Fruit fly (Drosophila melanogaster) whole organism, embryonic: ENCODE results near the gene TTLL6B.

Experiments
- Adf1 ChIP-seq: fragments of 200-800 bp; sonication (Bioruptor generic); IDR thresholded peaks from 2 replicates; pipeline ENCODE4 v1.3.6; 2022; ENCODE audit warnings: missing biosample characterization, missing genetic modification characterization
- Aef1 ChIP-seq: fragments of 200-800 bp; sonication (Bioruptor generic); IDR thresholded peaks from 3 replicates; pipeline ENCODE4 v1.3.6; 2022; ENCODE audit warnings: missing biosample characterization, missing genetic modification characterization
- Antp ChIP-seq: fragments of 200-800 bp; sonication (Bioruptor generic); optimal IDR thresholded peaks from 3 replicates; lab custom pipeline; 2016; ENCODE audit warnings: missing biosample characterization, missing genetic modification characterization
- Awh ChIP-seq: fragments of 200-800 bp; sonication (Bioruptor generic); IDR thresholded peaks from 2 replicates; pipeline ENCODE4, ENCODE4 v1.3.6; 2022; ENCODE audit warnings: missing biosample characterization, missing genetic modification characterization
- BEAF-32 ChIP-seq: fragments of 200-800 bp; sonication (Bioruptor generic); optimal IDR thresholded peaks from 3 replicates; lab custom pipeline; 2017; ENCODE audit warnings: missing biosample characterization, missing genetic modification characterization, mild to moderate bottlenecking, moderate library complexity, missing genetic modification reagents
- CG11093 ChIP-seq: fragments of 200-800 bp; sonication (Bioruptor generic); IDR thresholded peaks from 3 replicates; pipeline ENCODE4 v1.3.6; 2022; ENCODE audit warnings: missing biosample characterization, missing genetic modification characterization
- CG12942 ChIP-seq: fragments of 200-800 bp; sonication (Bioruptor generic); optimal IDR thresholded peaks from 3 replicates; lab custom pipeline; 2016; ENCODE audit warnings: missing biosample characterization, missing genetic modification characterization
- CG13775 ChIP-seq: fragments of 200-800 bp; sonication (Bioruptor generic); optimal IDR thresholded peaks from 3 replicates; lab custom pipeline; 2017; ENCODE audit warnings: missing biosample characterization, mild to moderate bottlenecking, missing genetic modification characterization
- CG14710 ChIP-seq: fragments of 200-800 bp; sonication (Bioruptor generic); optimal IDR thresholded peaks from 3 replicates; lab custom pipeline; 2019; ENCODE audit warnings: missing biosample characterization, mild to moderate bottlenecking, missing genetic modification characterization, moderate library complexity
- CG15479 ChIP-seq: fragments of 200-800 bp; sonication (Bioruptor generic); optimal IDR thresholded peaks from 3 replicates; lab custom pipeline; 2019; ENCODE audit warnings: missing biosample characterization, mild to moderate bottlenecking, missing genetic modification characterization, moderate library complexity
- CG16813 ChIP-seq: fragments of 200-800 bp; sonication (Bioruptor generic); IDR thresholded peaks from 3 replicates; pipeline ENCODE4 v1.3.6; 2022; ENCODE audit warnings: missing biosample characterization, missing genetic modification characterization; ENCODE audit not compliant: partially characterized antibody
- CG1832 ChIP-seq: fragments of 200-800 bp; sonication (Bioruptor generic); optimal IDR thresholded peaks from 2 replicates; lab custom pipeline; 2017; ENCODE audit warnings: missing biosample characterization, mild to moderate bottlenecking, missing genetic modification characterization, inconsistent platforms
- CG31388 ChIP-seq: fragments of 200-800 bp; sonication (Bioruptor generic); optimal IDR thresholded peaks from 2 replicates; lab custom pipeline; 2016; ENCODE audit warnings: missing biosample characterization, missing genetic modification characterization
- CG4424 ChIP-seq: fragments of 200-800 bp; sonication (Bioruptor generic); optimal IDR thresholded peaks from 3 replicates; lab custom pipeline; 2016; ENCODE audit warnings: missing biosample characterization, missing genetic modification characterization
- CG6791 ChIP-seq: fragments of 200-800 bp; sonication (Bioruptor generic); IDR thresholded peaks from 3 replicates; pipeline ENCODE4 v1.3.6; 2022; ENCODE audit warnings: missing biosample characterization, missing genetic modification characterization; ENCODE audit not compliant: partially characterized antibody
- CG7745 ChIP-seq: fragments of 200-800 bp; sonication (Bioruptor generic); optimal IDR thresholded peaks from 2 replicates; lab custom pipeline; 2018; ENCODE audit warnings: missing biosample characterization, mild to moderate bottlenecking, missing genetic modification characterization, moderate library complexity
- CG7839 ChIP-seq: fragments of 200-800 bp; sonication (Bioruptor generic); optimal IDR thresholded peaks from 3 replicates; lab custom pipeline; 2018; ENCODE audit warnings: missing biosample characterization, mild to moderate bottlenecking, missing genetic modification characterization, moderate library complexity
- CG9437 ChIP-seq: fragments of 200-800 bp; sonication (Bioruptor generic); optimal IDR thresholded peaks from 2 replicates; lab custom pipeline; 2018; ENCODE audit warnings: missing biosample characterization, mild to moderate bottlenecking, missing genetic modification characterization
- CoRest ChIP-seq: fragments of 200-800 bp; sonication (Bioruptor generic); optimal IDR thresholded peaks from 3 replicates; lab custom pipeline; 2018; ENCODE audit warnings: missing biosample characterization, mild to moderate bottlenecking, missing genetic modification characterization, moderate library complexity
- Dp ChIP-seq: fragments of 200-800 bp; sonication (Bioruptor generic); optimal IDR thresholded peaks from 2 replicates; lab custom pipeline; 2018; ENCODE audit warnings: missing biosample characterization, mild to moderate bottlenecking, missing genetic modification characterization, moderate library complexity
- ERR ChIP-seq: fragments of 200-800 bp; sonication (Bioruptor generic); optimal IDR thresholded peaks from 2 replicates; lab custom pipeline; 2016; ENCODE audit warnings: missing biosample characterization, missing genetic modification characterization
- Ets97D ChIP-seq: fragments of 200-800 bp; sonication (Bioruptor generic); optimal IDR thresholded peaks from 3 replicates; lab custom pipeline; 2016; ENCODE audit warnings: missing biosample characterization, missing genetic modification characterization
- HLHmδ ChIP-seq: fragments of 200-800 bp; sonication (Bioruptor generic); optimal IDR thresholded peaks from 2 replicates; lab custom pipeline; 2018; ENCODE audit warnings: missing biosample characterization, mild to moderate bottlenecking, missing genetic modification characterization, moderate library complexity
- Jarid2 ChIP-seq: fragments of 200-800 bp; sonication (Bioruptor generic); optimal IDR thresholded peaks from 3 replicates; lab custom pipeline; 2017; ENCODE audit warnings: mild to moderate bottlenecking, missing biosample characterization, missing genetic modification reagents, missing genetic modification characterization
- Lhr ChIP-seq: fragments of 200-800 bp; sonication (Bioruptor generic); optimal IDR thresholded peaks from 3 replicates; lab custom pipeline; 2017; ENCODE audit warnings: mild to moderate bottlenecking, missing biosample characterization, missing genetic modification reagents, missing genetic modification characterization
- Pdp1 ChIP-seq, 2 experiments: fragments of 200-800 bp; sonication (Bioruptor generic); optimal IDR thresholded peaks; 3 replicates each; lab custom pipeline; 2016; ENCODE audit warnings: missing biosample characterization in 2 of 2, missing genetic modification characterization in 2 of 2, mild to moderate bottlenecking in 1 of 2, moderate library complexity in 1 of 2
- YL-1 ChIP-seq: fragments of 200-800 bp; sonication (Bioruptor generic); optimal IDR thresholded peaks from 3 replicates; lab custom pipeline; 2017; ENCODE audit warnings: missing biosample characterization, mild to moderate bottlenecking, missing genetic modification characterization
- ara ChIP-seq: fragments of 200-800 bp; sonication (Bioruptor generic); IDR thresholded peaks from 2 replicates; pipeline ENCODE4 v1.3.6; 2022; ENCODE audit warnings: missing biosample characterization, missing genetic modification characterization
- ato ChIP-seq: fragments of 200-800 bp; sonication (Bioruptor generic); IDR thresholded peaks from 2 replicates; pipeline ENCODE4 v1.3.6; 2022; ENCODE audit warnings: missing biosample characterization, missing genetic modification characterization; ENCODE audit not compliant: partially characterized antibody
- bab2 ChIP-seq: fragments of 200-800 bp; sonication (Bioruptor generic); optimal IDR thresholded peaks from 2 replicates; lab custom pipeline; 2016; ENCODE audit warnings: missing biosample characterization, missing genetic modification characterization
- bbx ChIP-seq: fragments of 200-800 bp; sonication (Bioruptor generic); IDR thresholded peaks from 2 replicates; pipeline ENCODE4 v1.3.6; 2022; ENCODE audit warnings: missing biosample characterization, missing genetic modification characterization; ENCODE audit not compliant: partially characterized antibody
- corto ChIP-seq: fragments of 200-800 bp; sonication (Bioruptor generic); optimal IDR thresholded peaks from 2 replicates; lab custom pipeline; 2016; ENCODE audit warnings: missing biosample characterization, mild to moderate bottlenecking, missing genetic modification characterization, moderate library complexity
- ems ChIP-seq: fragments of 200-800 bp; sonication (Bioruptor generic); optimal IDR thresholded peaks from 3 replicates; lab custom pipeline; 2016; ENCODE audit warnings: missing biosample characterization, missing genetic modification characterization
- ewg ChIP-seq: fragments of 200-800 bp; sonication (Bioruptor generic); optimal IDR thresholded peaks from 3 replicates; lab custom pipeline; 2017; ENCODE audit warnings: mild to moderate bottlenecking, missing biosample characterization, missing genetic modification reagents, missing genetic modification characterization
- gfzf ChIP-seq: fragments of 200-800 bp; sonication (Bioruptor generic); optimal IDR thresholded peaks from 2 replicates; lab custom pipeline; 2016; ENCODE audit warnings: missing biosample characterization, mild to moderate bottlenecking, missing genetic modification characterization, moderate library complexity
- grn ChIP-seq: fragments of 200-800 bp; sonication (Bioruptor generic); optimal IDR thresholded peaks from 3 replicates; lab custom pipeline; 2017; ENCODE audit warnings: missing biosample characterization, missing genetic modification characterization
- ind ChIP-seq: fragments of 200-800 bp; sonication (Bioruptor generic); optimal IDR thresholded peaks from 3 replicates; lab custom pipeline; 2016; ENCODE audit warnings: missing biosample characterization, missing genetic modification characterization
- ken ChIP-seq: fragments of 200-800 bp; sonication (Bioruptor generic); IDR thresholded peaks from 3 replicates; pipeline ENCODE4 v1.3.6; 2022; ENCODE audit warnings: missing biosample characterization, missing genetic modification characterization
- pho ChIP-seq: fragments of 200-800 bp; sonication (Bioruptor generic); optimal IDR thresholded peaks from 2 replicates; lab custom pipeline; 2016; ENCODE audit warnings: missing biosample characterization, missing genetic modification characterization
- pros ChIP-seq: fragments of 200-800 bp; sonication (Bioruptor generic); optimal IDR thresholded peaks from 3 replicates; lab custom pipeline; 2019; ENCODE audit warnings: missing biosample characterization, mild to moderate bottlenecking, missing genetic modification characterization, moderate library complexity
- pzg ChIP-seq: fragments of 200-800 bp; sonication (Bioruptor generic); optimal IDR thresholded peaks from 3 replicates; lab custom pipeline; 2018; ENCODE audit warnings: missing biosample characterization, mild to moderate bottlenecking, missing genetic modification characterization, moderate library complexity
- row ChIP-seq: fragments of 200-800 bp; sonication (Bioruptor generic); IDR thresholded peaks from 3 replicates; pipeline ENCODE4 v1.3.6; 2022; ENCODE audit warnings: missing biosample characterization, missing genetic modification characterization
- so ChIP-seq: fragments of 200-800 bp; sonication (Bioruptor generic); IDR thresholded peaks from 3 replicates; pipeline ENCODE4 v1.3.6; 2022; ENCODE audit warnings: missing biosample characterization, missing genetic modification characterization
- sr ChIP-seq: fragments of 200-800 bp; sonication (Bioruptor generic); IDR thresholded peaks from 3 replicates; pipeline ENCODE4 v1.3.6; 2022; ENCODE audit warnings: missing biosample characterization, missing genetic modification characterization
- sug ChIP-seq: fragments of 200-800 bp; optimal IDR thresholded peaks from 2 replicates; lab custom pipeline; 2019; ENCODE audit warnings: missing biosample characterization, mild to moderate bottlenecking, missing genetic modification characterization, moderate library complexity
- twi ChIP-seq: fragments of 200-800 bp; optimal IDR thresholded peaks from 2 replicates; lab custom pipeline; 2019; ENCODE audit warnings: missing biosample characterization, mild to moderate bottlenecking, missing genetic modification characterization, moderate library complexity
- zen ChIP-seq: fragments of 200-800 bp; sonication (Bioruptor generic); optimal IDR thresholded peaks from 3 replicates; lab custom pipeline; 2018; ENCODE audit warnings: missing biosample characterization, mild to moderate bottlenecking, missing genetic modification characterization, moderate library complexity
- zfh1 ChIP-seq: fragments of 200-800 bp; sonication (Bioruptor generic); IDR thresholded peaks from 3 replicates; pipeline ENCODE4 v1.3.6; 2022; ENCODE audit warnings: missing biosample characterization, missing genetic modification characterization

The TTLL6B gene

dm6 chr3R:27244742-27245400, 5.9 kb downstream of the TTLL6B start, which contains the start of gene CG18766 (continued):
- peak; percentile 95 for TF ChIP-seq CG9437 (GFP tag; lab: Kevin White, UChicago)
- TF ChIP-seq sr (GFP tag; lab: Robert Waterston, UW), result 0 out of 3 replicates have a peak, but pooled peaks have one; percentile 44
- TF ChIP-seq ato (GFP tag; lab: Robert Waterston, UW), result peak; percentile 42; the same call in 1 of the 2 replicates
- peak; percentile 23 for TF ChIP-seq CoRest (tag; lab: Kevin White, UChicago)
- TF ChIP-seq gfzf, result peak; percentile 30
- no peak for TF ChIP-seq CG7839 (tag; lab: Kevin White, UChicago)
- peak; percentile 45 for TF ChIP-seq pho (GFP tag; lab: Kevin White, UChicago)
- peak; percentile 60 for TF ChIP-seq CG4424 (GFP tag; lab: Kevin White, UChicago)
- TF ChIP-seq row (GFP tag; lab: Robert Waterston, UW), result peak; percentile 55; the same call in 2 of the 3 replicates
- TF ChIP-seq ERR (GFP tag; lab: Kevin White, UChicago), result peak; percentile 45
- TF ChIP-seq sug (tag; lab: Kevin White, UChicago), result peak; percentile 99
- peak; percentile 14 for TF ChIP-seq twi (tag; lab: Kevin White, UChicago)
- peak; percentile 33 for TF ChIP-seq Jarid2 (GFP tag; lab: Kevin White, UChicago)
- peak; percentile 61 for TF ChIP-seq Ets97D (GFP tag; lab: Kevin White, UChicago)
- no peak for TF ChIP-seq so (GFP tag; lab: Robert Waterston, UW)
- peak; percentile 26 for TF ChIP-seq ind (GFP tag; lab: Kevin White, UChicago)
- no peak for TF ChIP-seq CG12942 (GFP tag; lab: Kevin White, UChicago)
- peak; percentile 65 for TF ChIP-seq HLHmδ (GFP tag; lab: Kevin White, UChicago)
- TF ChIP-seq corto (GFP tag; lab: Kevin White, UChicago), result peak; percentile 20
- TF ChIP-seq CG16813, result 0 out of 3 replicates have a peak, but pooled peaks have one; percentile 21
- TF ChIP-seq CG6791 (GFP tag; lab: Robert Waterston, UW), result peak; percentile 28; the same call in 1 of the 3 replicates
- TF ChIP-seq CG7745 (tag; lab: Kevin White, UChicago), result peak; percentile 32
- TF ChIP-seq pros (GFP tag; lab: Kevin White, UChicago), result peak; percentile 4
- no peak for TF ChIP-seq CG13775 (GFP tag; lab: Kevin White, UChicago)
- TF ChIP-seq pzg (GFP tag; lab: Kevin White, UChicago), result peak; percentile 82
- TF ChIP-seq CG14710 (tag; lab: Kevin White, UChicago), result peak; percentile 12
- TF ChIP-seq YL-1 (GFP tag; lab: Kevin White, UChicago), result peak; percentile 94
- peak; percentile 38 for TF ChIP-seq Lhr (GFP tag; lab: Kevin White, UChicago)
- peak; percentile 55 for TF ChIP-seq zen
- TF ChIP-seq ewg (GFP tag; lab: Kevin White, UChicago), result peak; percentile 94
- TF ChIP-seq BEAF-32 (GFP tag; lab: Kevin White, UChicago), result peak; percentile 41
- TF ChIP-seq ken (GFP tag; lab: Robert Waterston, UW), result 0 out of 3 replicates have a peak, but pooled peaks have one; percentile 19
- TF ChIP-seq CG31388, result no peak
- peak; percentile 41 for TF ChIP-seq grn (GFP tag; lab: Kevin White, UChicago)
- peak; percentile 49 for TF ChIP-seq Antp (GFP tag; lab: Kevin White, UChicago)
- TF ChIP-seq CG11093, result no peak
- TF ChIP-seq Dp (GFP tag; lab: Kevin White, UChicago), result peak; percentile 81
- TF ChIP-seq CG1832 (GFP tag; lab: Kevin White, UChicago), result peak; percentile 98
- TF ChIP-seq Pdp1 (GFP tag; optimal IDR thresholded peaks at IDR 0.05; lab: Kevin White, UChicago), result peak in 1 of 2 experiments; percentile 57
- 0 out of 2 replicates have a peak, but pooled peaks have one; percentile 24 for TF ChIP-seq Awh (GFP tag; lab: Robert Waterston, UW)
- 0 out of 3 replicates have a peak, but pooled peaks have one; percentile 38 for TF ChIP-seq zfh1
- peak; percentile 66 for TF ChIP-seq Adf1 (GFP tag; lab: Robert Waterston, UW)
- TF ChIP-seq ems, result no peak
- no peak for TF ChIP-seq bbx (GFP tag; lab: Robert Waterston, UW)
- TF ChIP-seq ara (GFP tag; lab: Robert Waterston, UW), result no peak
- no peak for TF ChIP-seq bab2
- 0 out of 3 replicates have a peak, but pooled peaks have one; percentile 21 for TF ChIP-seq Aef1 (GFP tag; lab: Robert Waterston, UW)
- TF ChIP-seq CG15479 (GFP tag; lab: Kevin White, UChicago), result peak; percentile 32
